Fruit fly (Drosophila melanogaster): ENCODE data around the gene nerfin-2.

dm6 chr3R:10028378-10028777 lies 42.5 kb upstream of the nerfin-2 start:
- TF ChIP-seq CG5204 (GFP tag; optimal IDR thresholded peaks at IDR 0.05) (no peak), Clk (GFP tag; optimal IDR thresholded peaks at IDR 0.05) (no peak), CG7101 (tag; optimal IDR thresholded peaks at IDR 0.05) (no peak)

All from whole organism, adult.